Fruit fly (Drosophila melanogaster): Measurements from ENCODE around the gene rngo.

- no peak for TF ChIP-seq Blimp-1 (GFP tag; optimal IDR thresholded peaks at IDR 0.05)
- no peak for TF ChIP-seq OdsH (GFP tag; optimal IDR thresholded peaks at IDR 0.05)
- no peak for TF ChIP-seq Met (GFP tag; optimal IDR thresholded peaks at IDR 0.05)
- no peak for TF ChIP-seq CG16779 (tag; optimal IDR thresholded peaks at IDR 0.05)
- no peak for TF ChIP-seq pdm3 (GFP tag; optimal IDR thresholded peaks at IDR 0.05)
Measured at dm6 chrX:16420878-16421277, 20.4 kb upstream of the rngo start.
